Worm (Caenorhabditis elegans): ENCODE measurements around the gene R105.1.

ce11 chrIV:4674322-4674721 is 40.8 kb downstream of the R105.1 start:
- no peak for TF ChIP-seq ama-1 (optimal IDR thresholded peaks at IDR 0.05)
- TF ChIP-seq ama-1 (GFP tag; optimal IDR thresholded peaks at IDR 0.05), result no peak
- TF ChIP-seq ceh-79 (tag; optimal IDR thresholded peaks at IDR 0.05), result no peak
- TF ChIP-seq lsl-1 (GFP tag; optimal IDR thresholded peaks at IDR 0.05), result no peak
- no peak for TF ChIP-seq T07F8.4 (tag; optimal IDR thresholded peaks at IDR 0.05)
- TF ChIP-seq Y79H2A.3 (GFP tag; conservative IDR thresholded peaks at IDR 0.05), result no peak
- no peak for TF ChIP-seq mcd-1 (GFP tag; IDR thresholded peaks at IDR 0.05)
- no peak for TF ChIP-seq lin-35 (GFP tag; optimal IDR thresholded peaks at IDR 0.05)
- no peak for TF ChIP-seq hsf-1 (GFP tag; IDR thresholded peaks at IDR 0.05)
- TF ChIP-seq aptf-2 (GFP tag; conservative IDR thresholded peaks at IDR 0.05), result no peak
- TF ChIP-seq F10E7.11 (tag; optimal IDR thresholded peaks at IDR 0.05), result no peak
- TF ChIP-seq ets-4 (GFP tag; optimal IDR thresholded peaks at IDR 0.05), result no peak
- TF ChIP-seq hmg-1.2 (GFP tag; IDR thresholded peaks at IDR 0.05), result no peak
- no peak for TF ChIP-seq F49E8.2 (tag; optimal IDR thresholded peaks at IDR 0.05; ENCODE audit: insufficient read depth)
